Worm (Caenorhabditis elegans): ENCODE data around the gene zipt-3.

Gene zipt-3

DNA sequence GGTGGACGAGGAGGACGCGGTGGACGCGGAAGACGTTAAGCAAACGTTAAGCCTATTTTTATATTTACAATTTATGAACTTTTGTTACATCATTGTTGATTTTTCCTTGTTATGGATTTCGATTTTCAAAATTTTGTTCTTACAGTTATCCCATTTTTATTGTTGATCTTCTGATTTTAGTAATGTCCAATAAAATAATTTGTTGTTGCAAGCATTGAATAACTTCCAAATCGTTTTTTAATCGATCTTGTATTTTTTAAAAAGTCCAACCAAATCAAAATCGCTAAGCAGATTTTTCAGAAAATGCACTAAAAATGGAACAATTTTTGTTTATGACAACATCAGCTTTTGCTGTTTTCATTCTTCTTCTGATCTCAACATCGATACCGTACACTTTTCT is at the start of gene zipt-3:
Gene zipt-3, plus strand, starts transcription at position 301 of the 400 bp plus-strand sequence.
- TF ChIP-seq elt-3 (tag; optimal IDR thresholded peaks at IDR 0.05) (no peak), zip-8 (tag; optimal IDR thresholded peaks at IDR 0.05) (no peak), unc-62 (GFP tag; optimal IDR thresholded peaks at IDR 0.05) (no peak)

- no peak for TF ChIP-seq elt-3 (tag; optimal IDR thresholded peaks at IDR 0.05)
- no peak for TF ChIP-seq hlh-1 (tag; optimal IDR thresholded peaks at IDR 0.05)
- no peak for TF ChIP-seq pha-4 (tag; optimal IDR thresholded peaks at IDR 0.05)
- no peak for TF ChIP-seq mep-1 (tag; optimal IDR thresholded peaks at IDR 0.05)
- TF ChIP-seq snpc-4 (tag; optimal IDR thresholded peaks at IDR 0.05): no peak
- no peak for TF ChIP-seq lin-13 (tag; optimal IDR thresholded peaks at IDR 0.05)
- TF ChIP-seq drap-1 (GFP tag; optimal IDR thresholded peaks at IDR 0.05): no peak
- TF ChIP-seq ceh-83 (GFP tag; optimal IDR thresholded peaks at IDR 0.05): no peak
- no peak for TF ChIP-seq nhr-2 (tag; optimal IDR thresholded peaks at IDR 0.05)
- no peak for TF ChIP-seq zip-8 (tag; optimal IDR thresholded peaks at IDR 0.05)
- TF ChIP-seq sem-2 (GFP tag; optimal IDR thresholded peaks at IDR 0.05): no peak
- TF ChIP-seq ceh-43 (GFP tag; optimal IDR thresholded peaks at IDR 0.05): no peak
- no peak for TF ChIP-seq cnd-1 (tag; optimal IDR thresholded peaks at IDR 0.05)
- TF ChIP-seq sptf-1 (tag; optimal IDR thresholded peaks at IDR 0.05): no peak
- TF ChIP-seq ces-1 (GFP tag; optimal IDR thresholded peaks at IDR 0.05): no peak
Measured at ce11 chrII:5668830-5669229, 49.1 kb upstream of the zipt-3 start, which contains the start of gene C25H3.7. Gene C25H3.7, minus strand, starts transcription at chrII:5668930.

DNA sequence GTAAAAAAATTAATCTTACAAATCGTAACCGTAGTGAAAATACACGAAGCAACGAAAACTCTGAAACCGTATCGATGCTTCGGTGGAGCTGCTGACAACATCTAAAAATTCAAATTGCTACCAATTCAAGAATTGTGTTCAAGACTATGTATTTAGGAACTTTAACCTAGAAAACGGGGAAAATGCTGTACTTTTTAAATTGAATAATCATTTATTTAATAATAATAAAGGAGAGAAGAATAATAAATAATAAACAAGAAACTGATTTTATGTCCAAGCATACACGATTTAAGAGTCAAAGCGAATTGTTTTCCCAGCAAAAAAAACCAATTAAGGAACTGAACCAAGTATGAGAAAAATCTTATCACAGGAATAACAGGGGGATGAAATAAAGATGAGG is 48.4 kb upstream of the zipt-3 start, which contains the start of gene C25H3.17:
Gene C25H3.17, minus strand, starts transcription at position 101 of the 400 bp plus-strand sequence.
- TF ChIP-seq ham-2 (GFP tag; optimal IDR thresholded peaks at IDR 0.05) (no peak), unc-120 (tag; optimal IDR thresholded peaks at IDR 0.05; ENCODE audit: poor library complexity, severe bottlenecking) (no peak), nhr-12 (tag; optimal IDR thresholded peaks at IDR 0.05) (no peak), lsy-2 (tag; optimal IDR thresholded peaks at IDR 0.05) (no peak), bed-3 (GFP tag; optimal IDR thresholded peaks at IDR 0.05) (no peak), zip-8 (tag; optimal IDR thresholded peaks at IDR 0.05) (no peak), unc-62 (GFP tag; optimal IDR thresholded peaks at IDR 0.05) (no peak)

ce11 chrII:5680703-5681102 is 37.2 kb upstream of the zipt-3 start, which contains the start of gene flp-27:
Gene flp-27, plus strand, starts transcription at chrII:5681003.
- TF ChIP-seq pha-4 (tag; optimal IDR thresholded peaks at IDR 0.05) (no peak), lin-32 (GFP tag; optimal IDR thresholded peaks at IDR 0.05) (no peak)

DNA sequence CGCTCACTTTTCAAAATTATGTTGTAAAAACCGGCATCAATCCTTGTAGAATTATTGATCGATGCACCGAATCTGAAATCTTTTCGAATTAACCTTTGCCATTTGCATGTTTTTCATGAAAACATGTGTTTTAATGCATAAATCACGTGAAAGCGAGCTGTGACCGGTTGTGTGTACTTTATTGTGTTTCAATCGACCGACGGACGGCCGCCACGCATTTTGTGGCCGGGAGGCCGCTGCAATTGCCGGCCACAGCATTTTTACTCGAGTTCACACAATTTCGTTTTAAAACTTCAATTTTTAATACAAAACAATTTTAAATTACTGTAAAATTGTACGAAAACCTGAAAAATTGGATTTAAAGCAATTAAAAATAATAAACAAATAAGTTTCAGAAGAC is 29.0 kb upstream of the zipt-3 start, which contains the start of gene C25H3.11:
Gene C25H3.11, minus strand, starts transcription at position 82 of the 400 bp plus-strand sequence.
- TF ChIP-seq snpc-4 (tag; optimal IDR thresholded peaks at IDR 0.05) (no peak), nhr-2 (tag; optimal IDR thresholded peaks at IDR 0.05) (peak; percentile 12), M03D4.4 (tag; optimal IDR thresholded peaks at IDR 0.05) (peak; percentile 8), mep-1 (tag; optimal IDR thresholded peaks at IDR 0.05) (peak; percentile 6)

DNA sequence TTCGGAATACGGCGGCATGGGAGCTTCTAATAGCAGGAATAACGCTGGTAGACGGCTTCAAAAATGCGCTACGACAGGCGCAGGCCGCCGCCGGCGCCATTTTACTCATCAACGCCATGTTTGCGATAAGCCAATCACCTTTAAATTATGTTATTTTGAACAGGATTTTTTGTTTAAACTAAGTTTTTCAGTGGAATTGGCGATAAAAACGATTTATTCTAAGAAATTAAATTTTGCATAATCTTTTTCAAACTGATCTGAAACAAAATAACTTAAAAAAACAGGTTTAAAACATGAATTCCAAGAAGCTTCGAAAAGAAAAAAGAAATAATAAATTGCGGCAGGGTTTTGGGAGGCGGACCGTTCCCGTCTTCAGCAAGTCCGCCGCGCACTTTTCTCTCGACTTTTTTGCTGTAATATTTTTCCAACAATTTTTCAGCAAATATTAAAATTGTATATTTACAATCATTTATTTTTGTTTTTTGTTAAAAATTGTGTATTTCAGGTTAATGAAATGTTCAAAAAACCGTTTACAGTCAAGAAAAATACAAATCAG is 26.6 kb upstream of the zipt-3 start, which contains the start of the genes ndub-5 and eif-2D:
Gene ndub-5, minus strand, starts transcription at position 138 of the 556 bp plus-strand sequence.
Gene eif-2D, plus strand, starts transcription at position 506 of the 556 bp plus-strand sequence.
- TF ChIP-seq pha-4 (tag; optimal IDR thresholded peaks at IDR 0.05): no peak
- TF ChIP-seq lsy-2 (tag; optimal IDR thresholded peaks at IDR 0.05): peak; percentile 2
- TF ChIP-seq mep-1 (tag; optimal IDR thresholded peaks at IDR 0.05): peak; percentile 37

DNA sequence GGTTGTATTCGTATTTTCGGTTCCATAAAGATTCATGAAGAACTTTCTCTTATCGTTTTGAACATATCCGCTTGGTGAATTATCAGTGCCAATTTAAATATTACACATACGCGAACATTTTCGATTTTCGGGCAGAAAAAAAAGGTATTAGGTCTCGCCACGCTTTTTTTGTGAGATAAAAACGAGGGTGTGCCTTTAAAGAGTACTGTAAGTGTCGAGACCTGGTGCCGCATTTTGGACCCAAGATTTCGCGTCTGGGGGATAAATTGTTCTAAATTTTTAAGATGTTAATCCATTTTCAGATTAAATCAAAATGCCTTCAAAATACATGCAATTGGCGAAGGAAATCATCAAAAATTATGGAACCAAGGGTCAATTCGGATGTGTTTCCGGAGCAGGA is 24.0 kb upstream of the zipt-3 start, which contains the start of gene C25H3.3:
Gene C25H3.3, plus strand, starts transcription at position 301 of the 400 bp plus-strand sequence.
- no peak for TF ChIP-seq lin-32 (GFP tag; optimal IDR thresholded peaks at IDR 0.05)
- no peak for TF ChIP-seq ces-1 (GFP tag; optimal IDR thresholded peaks at IDR 0.05)
- no peak for TF ChIP-seq cnd-1 (tag; optimal IDR thresholded peaks at IDR 0.05)
- no peak for TF ChIP-seq bed-3 (GFP tag; optimal IDR thresholded peaks at IDR 0.05)
- TF ChIP-seq nhr-2 (tag; optimal IDR thresholded peaks at IDR 0.05): no peak
- TF ChIP-seq ceh-43 (GFP tag; optimal IDR thresholded peaks at IDR 0.05): no peak
- no peak for TF ChIP-seq unc-39 (tag; optimal IDR thresholded peaks at IDR 0.05)
- TF ChIP-seq tbx-8 (GFP tag; optimal IDR thresholded peaks at IDR 0.05): no peak
- no peak for TF ChIP-seq pha-4 (tag; optimal IDR thresholded peaks at IDR 0.05)
- no peak for TF ChIP-seq lin-13 (tag; optimal IDR thresholded peaks at IDR 0.05)
- TF ChIP-seq zip-8 (tag; optimal IDR thresholded peaks at IDR 0.05): no peak
